Worm (Caenorhabditis elegans) whole organism, L3 larva: ENCODE data around the gene ccpp-6.

Source experiments
- elt-2 ChIP-seq: sonication (generic microtip); optimal IDR thresholded peaks from 2 replicates; lab custom pipeline; 2016; ENCODE audit warnings: missing genetic modification reagents, mild to moderate bottlenecking, missing genetic modification characterization, missing compliant biosample characterization
- elt-3 ChIP-seq, 3 experiments: fragments of 150-350 bp in 1 of 3; sonication (generic microtip) in 2 of 3; optimal IDR thresholded peaks; 2 replicates in 2 of 3; 4 replicates in 1 of 3; lab custom pipeline; 2014 to 2017; ENCODE audit warnings: missing biosample characterization in 3 of 3, missing genetic modification characterization in 3 of 3
- fos-1 ChIP-seq: fragments of 150-350 bp; optimal IDR thresholded peaks from 2 replicates; lab custom pipeline; 2014; ENCODE audit warnings: missing biosample characterization, missing genetic modification characterization
- nhr-67 ChIP-seq: fragments of 150-350 bp; optimal IDR thresholded peaks from 2 replicates; lab custom pipeline; 2014; ENCODE audit warnings: missing biosample characterization, missing genetic modification characterization
- unc-39 ChIP-seq: sonication (generic microtip); optimal IDR thresholded peaks from 4 replicates; lab custom pipeline; 2017; ENCODE audit warnings: missing biosample characterization, missing genetic modification characterization
- ztf-11 ChIP-seq: fragments of 150-350 bp; optimal IDR thresholded peaks from 2 replicates; lab custom pipeline; 2014; ENCODE audit warnings: missing biosample characterization, missing genetic modification characterization

- TF ChIP-seq fos-1 (peak; percentile 75), nhr-67 (tag; lab: Kevin White, UChicago) (no peak), ztf-11 (tag; lab: Kevin White, UChicago) (no peak), elt-3 (tag; optimal IDR thresholded peaks at IDR 0.05; lab: Kevin White, UChicago) (no peak), elt-2 (tag; lab: Kevin White, UChicago) (peak; percentile 55), unc-39 (tag; lab: Kevin White, UChicago) (no peak)
These were observed 49.6 kb downstream of the ccpp-6 start for ce11 chrII:5337495-5337840.
